ENCODE assay signal across 4 worm cellular contexts in the genomic region with DNA sequence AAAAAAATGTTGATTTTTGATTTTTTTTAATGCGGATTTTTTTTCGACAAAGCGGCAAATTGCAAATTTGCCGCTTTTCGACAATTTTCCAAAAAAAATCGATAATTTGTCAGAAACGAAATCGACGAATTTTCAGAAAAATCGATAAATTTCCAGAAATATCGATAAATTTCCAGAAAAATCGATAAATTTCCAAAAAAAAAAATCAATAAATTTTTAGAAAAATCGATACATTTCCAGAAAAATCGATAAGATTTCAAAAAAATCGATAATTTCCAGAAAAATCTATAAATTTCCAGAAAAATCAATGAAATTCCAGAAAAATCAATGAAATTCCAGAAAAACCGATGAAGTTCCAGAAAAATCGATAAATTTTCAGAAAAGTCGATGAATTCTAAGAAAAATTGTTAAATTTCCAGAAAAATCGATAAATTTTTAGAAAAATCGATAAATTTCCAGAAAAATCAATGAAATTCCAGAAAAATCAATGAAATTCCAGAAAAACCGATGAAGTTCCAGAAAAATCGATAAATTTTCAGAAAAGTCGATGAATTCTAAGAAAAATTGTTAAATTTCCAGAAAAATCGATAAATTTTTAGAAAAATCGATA.
A peak's percentile ranks its signal among the peaks of the same experiment; 100 is the strongest.
TF ChIP-seq lines count a peak whose summit lies in the region.

No protein-coding gene starts in this region.

TF ChIP-seq in whole organism, L3 larva, 47 proteins besides CTCF, POLR2A, EP300 and RAD21:
- TF ChIP-seq ceh-28 (tag; optimal IDR thresholded peaks at IDR 0.05; lab: Kevin White, UChicago) = peak; percentile 82
TF ChIP-seq in whole organism, L3 larva: peak in this region for 1; not testable (repeated sequence) for 46.

TF ChIP-seq in whole organism, L4 larva, 104 proteins besides CTCF, POLR2A, EP300 and RAD21:
- TF ChIP-seq ceh-28 (tag; optimal IDR thresholded peaks at IDR 0.05; lab: Kevin White, UChicago) = peak; percentile 76

TF ChIP-seq in whole organism, late embryonic, 69 proteins besides CTCF, POLR2A, EP300 and RAD21:
- TF ChIP-seq ceh-48 (tag; optimal IDR thresholded peaks at IDR 0.05; lab: Kevin White, UChicago) = peak; percentile 55

TF ChIP-seq in whole organism, midembryonic, 9 proteins besides CTCF, POLR2A, EP300 and RAD21:
- peak; percentile 82 for TF ChIP-seq T22C8.4 (GFP tag; IDR thresholded peaks at IDR 0.05; lab: Robert Waterston, UW)
